Worm (Caenorhabditis elegans): ENCODE measurements around the gene F46E10.3.

- TF ChIP-seq daf-16 (GFP tag; optimal IDR thresholded peaks at IDR 0.05), result no peak
- TF ChIP-seq daf-16 (tag; optimal IDR thresholded peaks at IDR 0.05), result no peak
- no peak for TF ChIP-seq lsy-2 (tag; optimal IDR thresholded peaks at IDR 0.05)
- no peak for TF ChIP-seq duxl-1 (tag; optimal IDR thresholded peaks at IDR 0.05; ENCODE audit: poor library complexity)
- no peak for TF ChIP-seq madf-9 (GFP tag; conservative IDR thresholded peaks at IDR 0.05)
- TF ChIP-seq pha-4 (GFP tag; IDR thresholded peaks at IDR 0.05), result no peak
- TF ChIP-seq pha-4 (tag; optimal IDR thresholded peaks at IDR 0.05), result no peak
- no peak for TF ChIP-seq ceh-82 (tag; optimal IDR thresholded peaks at IDR 0.05)
- TF ChIP-seq hmg-1.1 (GFP tag; IDR thresholded peaks at IDR 0.05), result no peak
- TF ChIP-seq nhr-111 (GFP tag; optimal IDR thresholded peaks at IDR 0.05), result no peak
Observed at ce11 chrV:6506238-6506956, 11.7 kb upstream of the F46E10.3 start.
